Worm (Caenorhabditis elegans) whole organism, L3 larva: ENCODE measurements around the gene C47G2.4.

Source experiments
- R02D3.7 ChIP-seq: fragments of 150-350 bp; optimal IDR thresholded peaks from 2 replicates; lab custom pipeline; 2014; ENCODE audit warnings: missing biosample characterization, missing genetic modification characterization
- ZK546.5 ChIP-seq: sonication (generic microtip); optimal IDR thresholded peaks from 2 replicates; lab custom pipeline; 2017; ENCODE audit warnings: missing biosample characterization, missing genetic modification characterization
- aly-2 ChIP-seq: fragments of 150-350 bp; optimal IDR thresholded peaks from 2 replicates; lab custom pipeline; 2014; ENCODE audit warnings: missing biosample characterization, missing genetic modification characterization
- ama-1 ChIP-seq: fragments of 150-350 bp; optimal IDR thresholded peaks from 2 replicates; lab custom pipeline; 2018
- ceh-82 ChIP-seq: fragments of 150-350 bp; optimal IDR thresholded peaks from 2 replicates; lab custom pipeline; 2014; ENCODE audit warnings: missing biosample characterization, missing genetic modification characterization
- egl-27 ChIP-seq: sonication (generic microtip); optimal IDR thresholded peaks from 4 replicates; lab custom pipeline; 2017; ENCODE audit warnings: missing biosample characterization, missing genetic modification reagents, missing genetic modification characterization
- elt-1 ChIP-seq: fragments of 150-350 bp; optimal IDR thresholded peaks from 2 replicates; lab custom pipeline; 2014; ENCODE audit warnings: missing biosample characterization, missing genetic modification characterization
- elt-2 ChIP-seq: sonication (generic microtip); optimal IDR thresholded peaks from 2 replicates; lab custom pipeline; 2016; ENCODE audit warnings: missing genetic modification reagents, mild to moderate bottlenecking, missing genetic modification characterization, missing compliant biosample characterization
- fkh-2 ChIP-seq: fragments of 150-350 bp; optimal IDR thresholded peaks from 2 replicates; lab custom pipeline; 2014; ENCODE audit warnings: missing biosample characterization, missing genetic modification reagents, missing genetic modification characterization
- fos-1 ChIP-seq: fragments of 150-350 bp; optimal IDR thresholded peaks from 2 replicates; lab custom pipeline; 2014; ENCODE audit warnings: missing biosample characterization, missing genetic modification characterization
- hmg-11 ChIP-seq: sonication (generic microtip); optimal IDR thresholded peaks from 2 replicates; lab custom pipeline; 2016; ENCODE audit warnings: missing genetic modification characterization, missing compliant biosample characterization
- lin-15B ChIP-seq: fragments of 150-350 bp; optimal IDR thresholded peaks from 2 replicates; lab custom pipeline; 2014; ENCODE audit warnings: missing biosample characterization, missing genetic modification characterization
- lsy-12 ChIP-seq: sonication (generic microtip); optimal IDR thresholded peaks from 2 replicates; lab custom pipeline; 2016; ENCODE audit warnings: mild to moderate bottlenecking, missing genetic modification characterization, missing compliant biosample characterization
- mml-1 ChIP-seq: fragments of 150-350 bp; sonication (generic microtip); optimal IDR thresholded peaks from 3 replicates; lab custom pipeline; 2014; ENCODE audit warnings: missing biosample characterization, missing genetic modification characterization
- nfya-1 ChIP-seq: sonication (generic microtip); optimal IDR thresholded peaks from 2 replicates; lab custom pipeline; 2017; ENCODE audit warnings: missing genetic modification characterization, mild to moderate bottlenecking, missing compliant biosample characterization, antibody characterized with exemption, moderate library complexity; ENCODE audit not compliant: insufficient read depth
- nhr-11 ChIP-seq: fragments of 150-350 bp; optimal IDR thresholded peaks from 2 replicates; lab custom pipeline; 2014; ENCODE audit warnings: missing biosample characterization, missing genetic modification characterization
- nhr-23 ChIP-seq: fragments of 150-350 bp; optimal IDR thresholded peaks from 2 replicates; lab custom pipeline; 2014; ENCODE audit warnings: missing biosample characterization, missing genetic modification reagents, missing genetic modification characterization
- nhr-25 ChIP-seq: sonication (generic microtip); optimal IDR thresholded peaks from 2 replicates; lab custom pipeline; 2017; ENCODE audit warnings: missing biosample characterization, missing genetic modification characterization
- nhr-28 ChIP-seq: fragments of 150-350 bp; optimal IDR thresholded peaks from 2 replicates; lab custom pipeline; 2014; ENCODE audit warnings: missing biosample characterization, missing genetic modification characterization
- nhr-43 ChIP-seq: sonication (generic microtip); optimal IDR thresholded peaks from 2 replicates; lab custom pipeline; 2016; ENCODE audit warnings: mild to moderate bottlenecking, missing genetic modification characterization, missing compliant biosample characterization; ENCODE audit not compliant: poor library complexity, severe bottlenecking
- nhr-67 ChIP-seq: fragments of 150-350 bp; optimal IDR thresholded peaks from 2 replicates; lab custom pipeline; 2014; ENCODE audit warnings: missing biosample characterization, missing genetic modification characterization
- nhr-77 ChIP-seq: fragments of 150-350 bp; optimal IDR thresholded peaks from 2 replicates; lab custom pipeline; 2014; ENCODE audit warnings: missing biosample characterization, missing genetic modification characterization
- pha-4 ChIP-seq: fragments of 150-350 bp; optimal IDR thresholded peaks from 2 replicates; lab custom pipeline; 2014; ENCODE audit warnings: missing biosample characterization, missing genetic modification reagents, missing genetic modification characterization
- pqm-1 ChIP-seq: fragments of 150-350 bp; optimal IDR thresholded peaks from 2 replicates; lab custom pipeline; 2017; ENCODE audit warnings: missing biosample characterization, missing genetic modification characterization, inconsistent platforms
- sea-2 ChIP-seq: fragments of 150-350 bp; sonication (generic microtip); optimal IDR thresholded peaks from 4 replicates; lab custom pipeline; 2014; ENCODE audit warnings: missing biosample characterization, missing genetic modification reagents, missing genetic modification characterization
- skn-1 ChIP-seq: fragments of 150-350 bp; optimal IDR thresholded peaks from 2 replicates; lab custom pipeline; 2014; ENCODE audit warnings: missing biosample characterization, missing genetic modification characterization
- snpc-4 ChIP-seq: fragments of 150-350 bp; optimal IDR thresholded peaks from 2 replicates; lab custom pipeline; 2014; ENCODE audit warnings: missing biosample characterization, missing genetic modification characterization
- unc-39 ChIP-seq: sonication (generic microtip); optimal IDR thresholded peaks from 4 replicates; lab custom pipeline; 2017; ENCODE audit warnings: missing biosample characterization, missing genetic modification characterization

Gene C47G2.4

ce11 chrII:11301059-11301458, 7.7 kb upstream of the C47G2.4 start, which contains the start of gene raga-1:
raga-1 (plus strand) TSS chrII:11301359.
- TF ChIP-seq nhr-28 (tag; lab: Kevin White, UChicago) = no peak
- TF ChIP-seq elt-2 (tag; lab: Kevin White, UChicago) = no peak
- TF ChIP-seq sea-2 (GFP tag; lab: Kevin White, UChicago) = no peak
- no peak for TF ChIP-seq aly-2 (tag; lab: Kevin White, UChicago)

DNA sequence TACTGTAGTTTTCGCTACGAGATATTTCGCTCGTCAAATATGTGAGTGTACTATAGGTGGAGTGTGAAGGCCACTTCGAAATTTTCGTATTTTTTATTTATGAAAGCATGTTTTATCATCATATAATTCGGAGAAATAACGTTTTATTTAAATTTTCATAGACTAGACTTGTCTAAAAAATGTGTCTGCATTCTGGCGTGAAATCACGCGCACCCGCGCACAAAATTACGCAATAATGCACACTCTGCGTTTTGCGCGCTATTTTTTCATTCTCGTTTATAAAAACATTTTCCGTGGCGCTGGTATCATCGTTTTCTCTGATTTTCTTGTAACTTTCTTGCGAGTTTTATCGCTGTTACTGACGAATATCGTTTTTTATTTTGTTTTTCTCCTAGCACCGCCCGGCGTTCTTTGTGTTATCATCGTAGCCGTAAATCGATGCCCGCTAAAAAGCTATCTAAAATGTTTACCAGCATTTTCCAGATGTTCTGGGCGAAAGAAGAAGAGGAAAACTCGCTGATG, 3.9 kb upstream of the C47G2.4 start, which contains the start of gene saps-1:
saps-1 (plus strand) TSS at position 472 of the 522 bp plus-strand sequence.
- TF ChIP-seq lin-15B (tag; lab: Kevin White, UChicago) = no peak
- TF ChIP-seq hmg-11 = peak; percentile 35
- TF ChIP-seq elt-2 (tag; lab: Kevin White, UChicago) = peak; percentile 6
- TF ChIP-seq elt-1 (tag; lab: Kevin White, UChicago) = no peak
- peak; percentile 3 for TF ChIP-seq pha-4 (tag; lab: Kevin White, UChicago)

- no peak for TF ChIP-seq elt-1 (tag; lab: Kevin White, UChicago)
- peak; percentile 29 for TF ChIP-seq pha-4 (tag; lab: Kevin White, UChicago)
- peak; percentile 29 for TF ChIP-seq elt-2 (tag; lab: Kevin White, UChicago)
- TF ChIP-seq skn-1 (tag; lab: Kevin White, UChicago) = peak; percentile 52
- TF ChIP-seq nfya-1 (tag; lab: Kevin White, UChicago) = peak; percentile 39
- TF ChIP-seq pqm-1 (tag; lab: Kevin White, UChicago) = peak; percentile 43
- peak; percentile 80 for TF ChIP-seq nhr-43 (tag; lab: Kevin White, UChicago)
- TF ChIP-seq nhr-23 = peak; percentile 70
- TF ChIP-seq lsy-12 = peak; percentile 67
- TF ChIP-seq lin-15B (tag; lab: Kevin White, UChicago) = peak; percentile 36
- TF ChIP-seq nhr-77 (tag; lab: Kevin White, UChicago) = no peak
Measured at ce11 chrII:11290109-11290784, 3.2 kb downstream of the C47G2.4 start, which contains the start of gene C47G2.3. C47G2.3 (minus strand) TSS chrII:11290159.

DNA sequence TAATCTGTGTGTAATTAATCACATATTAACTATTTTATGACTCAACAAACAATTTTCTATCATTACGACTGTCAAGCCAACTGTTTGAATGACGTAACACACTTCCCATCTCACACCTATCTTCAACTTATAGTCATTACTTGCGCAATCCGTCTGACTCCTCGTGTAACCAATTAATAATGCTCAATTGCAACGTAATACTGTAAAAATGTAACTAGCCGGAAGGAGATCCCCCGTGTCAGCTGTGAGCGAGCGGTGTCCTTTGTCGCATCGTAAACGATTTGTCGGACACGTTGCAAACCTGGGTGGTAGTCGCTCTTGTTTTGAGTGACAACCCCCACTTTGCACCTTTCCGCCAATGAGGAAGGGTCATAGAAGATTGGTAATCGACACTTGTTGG, 5.3 kb downstream of the C47G2.4 start:
- TF ChIP-seq nhr-23 (no peak), nhr-67 (tag; lab: Kevin White, UChicago) (no peak), egl-27 (tag; lab: Kevin White, UChicago) (no peak), ceh-82 (tag; lab: Kevin White, UChicago) (no peak), elt-1 (tag; lab: Kevin White, UChicago) (no peak), fos-1 (tag; lab: Kevin White, UChicago) (no peak), R02D3.7 (tag; lab: Kevin White, UChicago) (no peak), nhr-25 (tag; lab: Kevin White, UChicago) (no peak), ZK546.5 (tag; lab: Kevin White, UChicago) (no peak), mml-1 (no peak), pha-4 (tag; lab: Kevin White, UChicago) (no peak), unc-39 (no peak), fkh-2 (tag; lab: Kevin White, UChicago) (no peak)

DNA sequence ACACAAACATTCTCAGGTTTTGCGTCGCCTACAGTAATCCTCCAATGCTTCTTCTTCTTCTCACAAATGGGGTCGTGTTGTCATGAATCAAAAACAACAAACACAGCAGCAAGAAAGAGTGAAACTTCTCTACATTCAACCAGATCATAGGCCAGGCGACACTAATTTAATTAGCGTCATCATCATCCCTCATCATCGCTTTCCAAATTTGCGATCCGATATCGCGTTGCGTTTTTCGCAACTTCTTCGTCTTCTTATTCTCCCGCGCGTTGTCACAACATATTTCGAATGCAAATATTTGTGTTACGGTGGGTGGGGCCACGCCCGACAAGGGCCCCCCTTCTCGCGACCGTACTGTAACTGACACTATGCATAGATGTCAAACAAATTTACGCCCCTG, 7.0 kb downstream of the C47G2.4 start:
- no peak for TF ChIP-seq R02D3.7 (tag; lab: Kevin White, UChicago)
- TF ChIP-seq hmg-11 = no peak
- no peak for TF ChIP-seq lsy-12
- no peak for TF ChIP-seq snpc-4 (tag; lab: Kevin White, UChicago)
- TF ChIP-seq nhr-11 = no peak
- no peak for TF ChIP-seq ama-1

DNA sequence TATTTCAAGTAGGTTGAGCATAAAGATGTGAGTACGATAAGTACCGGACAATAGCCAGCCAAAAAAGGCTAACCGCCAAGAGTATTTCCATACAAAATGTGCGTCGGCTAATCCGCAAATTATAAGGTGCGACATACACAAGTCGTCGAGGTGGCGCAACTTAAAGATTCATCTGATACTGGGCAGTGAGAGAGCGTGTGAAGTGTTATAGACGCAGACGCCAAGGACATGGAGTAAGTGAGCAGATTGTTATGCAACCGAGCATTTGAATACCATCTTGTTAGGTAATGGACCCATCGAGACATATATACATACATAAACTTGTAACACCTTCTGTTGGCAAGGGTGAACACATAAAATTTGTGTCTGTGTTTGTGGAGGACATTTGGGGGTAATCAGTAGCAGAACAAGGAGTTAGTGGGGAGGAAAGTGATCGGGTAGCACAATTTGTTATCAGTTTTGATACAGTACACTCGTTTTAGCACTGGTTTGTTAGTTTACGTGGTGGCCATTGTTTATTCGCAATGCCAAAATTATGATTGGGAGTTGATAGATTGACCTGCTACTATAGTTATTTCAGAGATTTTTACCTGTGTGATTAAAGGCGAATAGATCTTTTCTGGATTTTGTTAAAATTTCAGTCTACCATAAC, 8.0 kb downstream of the C47G2.4 start:
- TF ChIP-seq unc-39 = no peak
- no peak for TF ChIP-seq nhr-77 (tag; lab: Kevin White, UChicago)
- peak; percentile 62 for TF ChIP-seq nfya-1 (tag; lab: Kevin White, UChicago)
- TF ChIP-seq snpc-4 (tag; lab: Kevin White, UChicago) = no peak
- TF ChIP-seq elt-2 (tag; lab: Kevin White, UChicago) = peak; percentile 41
- TF ChIP-seq, all 47 proteins: peak for 2
